Fruit fly (Drosophila melanogaster) whole organism, embryonic: ENCODE results near the gene Mdh1.

Source experiments
- C15 ChIP-seq: fragments of 200-800 bp; sonication (Bioruptor generic); IDR thresholded peaks from 3 replicates; pipeline ENCODE4 v1.3.6; 2022; ENCODE audit warnings: missing biosample characterization, missing genetic modification characterization
- CG10543 ChIP-seq: fragments of 200-800 bp; sonication (Bioruptor generic); optimal IDR thresholded peaks from 3 replicates; lab custom pipeline; 2017; ENCODE audit warnings: missing biosample characterization, mild to moderate bottlenecking, missing genetic modification characterization, moderate library complexity
- CG12071 ChIP-seq: fragments of 200-800 bp; sonication (Bioruptor generic); optimal IDR thresholded peaks from 3 replicates; lab custom pipeline; 2018; ENCODE audit warnings: missing biosample characterization, mild to moderate bottlenecking, missing genetic modification characterization
- CG12104 ChIP-seq: fragments of 200-800 bp; sonication (Bioruptor generic); optimal IDR thresholded peaks from 3 replicates; lab custom pipeline; 2016; ENCODE audit warnings: missing biosample characterization, missing genetic modification characterization
- CG1233 ChIP-seq: fragments of 200-800 bp; sonication (Bioruptor generic); optimal IDR thresholded peaks from 4 replicates; lab custom pipeline; 2018; ENCODE audit warnings: missing biosample characterization, mild to moderate bottlenecking, missing genetic modification characterization
- CG12769 ChIP-seq: fragments of 200-800 bp; sonication (Bioruptor generic); optimal IDR thresholded peaks from 2 replicates; lab custom pipeline; 2019; ENCODE audit warnings: missing biosample characterization, mild to moderate bottlenecking, missing genetic modification characterization, moderate library complexity
- CG13123 ChIP-seq: fragments of 200-800 bp; sonication (Bioruptor generic); optimal IDR thresholded peaks from 2 replicates; lab custom pipeline; 2016; ENCODE audit warnings: missing biosample characterization, missing genetic modification characterization
- CG13424 ChIP-seq: fragments of 200-800 bp; sonication (Bioruptor generic); optimal IDR thresholded peaks from 2 replicates; lab custom pipeline; 2019; ENCODE audit warnings: missing biosample characterization, mild to moderate bottlenecking, missing genetic modification characterization, moderate library complexity
- CG13894 ChIP-seq: fragments of 200-800 bp; sonication (Bioruptor generic); optimal IDR thresholded peaks from 3 replicates; lab custom pipeline; 2018; ENCODE audit warnings: missing biosample characterization, mild to moderate bottlenecking, missing genetic modification characterization, moderate library complexity
- CG14441 ChIP-seq: fragments of 200-800 bp; sonication (Bioruptor generic); IDR thresholded peaks from 2 replicates; pipeline ENCODE4 v1.3.6; 2022; ENCODE audit warnings: missing biosample characterization, missing genetic modification characterization
- CG1603 ChIP-seq: fragments of 200-800 bp; sonication (Bioruptor generic); optimal IDR thresholded peaks from 2 replicates; lab custom pipeline; 2019; ENCODE audit warnings: missing biosample characterization, mild to moderate bottlenecking, missing genetic modification characterization, moderate library complexity
- CG17328 ChIP-seq: fragments of 200-800 bp; sonication (Bioruptor generic); IDR thresholded peaks from 2 replicates; pipeline ENCODE4 v1.3.6; 2022; ENCODE audit warnings: missing biosample characterization, missing genetic modification characterization
- CG17612 ChIP-seq: fragments of 200-800 bp; sonication (Bioruptor generic); IDR thresholded peaks from 2 replicates; pipeline ENCODE4 v1.3.6; 2022; ENCODE audit warnings: missing biosample characterization, missing genetic modification characterization
- CG2678 ChIP-seq: fragments of 200-800 bp; sonication (Bioruptor generic); optimal IDR thresholded peaks from 3 replicates; lab custom pipeline; 2019; ENCODE audit warnings: missing biosample characterization, mild to moderate bottlenecking, missing genetic modification characterization, moderate library complexity
- CG2875 ChIP-seq: fragments of 200-800 bp; sonication (Bioruptor generic); optimal IDR thresholded peaks from 2 replicates; lab custom pipeline; 2017; ENCODE audit warnings: missing biosample characterization, mild to moderate bottlenecking, missing genetic modification characterization, missing genetic modification reagents
- CG34376 ChIP-seq: fragments of 200-800 bp; sonication (Bioruptor generic); optimal IDR thresholded peaks from 2 replicates; lab custom pipeline; 2018; ENCODE audit warnings: missing biosample characterization, mild to moderate bottlenecking, missing genetic modification characterization
- CG3995 ChIP-seq: fragments of 200-800 bp; sonication (Bioruptor generic); optimal IDR thresholded peaks from 3 replicates; lab custom pipeline; 2016; ENCODE audit warnings: missing biosample characterization, missing genetic modification characterization
- CG43689 ChIP-seq: fragments of 200-800 bp; sonication (Bioruptor generic); IDR thresholded peaks from 2 replicates; pipeline ENCODE4 v1.3.6; 2022; ENCODE audit warnings: missing biosample characterization, missing genetic modification characterization
- CG4820 ChIP-seq: fragments of 200-800 bp; sonication (Bioruptor generic); optimal IDR thresholded peaks from 3 replicates; lab custom pipeline; 2016; ENCODE audit warnings: missing biosample characterization, missing genetic modification characterization
- CG6765 ChIP-seq: fragments of 200-800 bp; sonication (Bioruptor generic); optimal IDR thresholded peaks from 3 replicates; lab custom pipeline; 2017; ENCODE audit warnings: missing biosample characterization, mild to moderate bottlenecking, missing genetic modification characterization
- CG6854 ChIP-seq: fragments of 200-800 bp; sonication (Bioruptor generic); optimal IDR thresholded peaks from 3 replicates; lab custom pipeline; 2017; ENCODE audit warnings: missing biosample characterization, mild to moderate bottlenecking, missing genetic modification characterization
- CG7372 ChIP-seq: fragments of 200-800 bp; sonication (Bioruptor generic); IDR thresholded peaks from 2 replicates; pipeline ENCODE4 v1.3.6; 2022; ENCODE audit warnings: missing biosample characterization, missing genetic modification characterization
- CG7745 ChIP-seq: fragments of 200-800 bp; sonication (Bioruptor generic); optimal IDR thresholded peaks from 2 replicates; lab custom pipeline; 2018; ENCODE audit warnings: missing biosample characterization, mild to moderate bottlenecking, missing genetic modification characterization, moderate library complexity
- CG8478 ChIP-seq: fragments of >200 bp; optimal IDR thresholded peaks from 2 replicates; lab custom pipeline; 2018
- CG9437 ChIP-seq: fragments of 200-800 bp; sonication (Bioruptor generic); optimal IDR thresholded peaks from 2 replicates; lab custom pipeline; 2018; ENCODE audit warnings: missing biosample characterization, mild to moderate bottlenecking, missing genetic modification characterization
- CG9876 ChIP-seq: fragments of 200-800 bp; sonication (Bioruptor generic); optimal IDR thresholded peaks from 2 replicates; lab custom pipeline; 2016; ENCODE audit warnings: missing biosample characterization, missing genetic modification characterization
- Dad ChIP-seq: fragments of 200-800 bp; sonication (Bioruptor generic); optimal IDR thresholded peaks from 3 replicates; lab custom pipeline; 2016; ENCODE audit warnings: missing biosample characterization, missing genetic modification characterization
- Dbx ChIP-seq: fragments of 200-800 bp; sonication (Bioruptor generic); IDR thresholded peaks from 3 replicates; pipeline ENCODE4 v1.3.6; 2022; ENCODE audit warnings: missing biosample characterization, missing genetic modification characterization
- E2f2 ChIP-seq: fragments of 200-800 bp; sonication (Bioruptor generic); IDR thresholded peaks from 2 replicates; pipeline ENCODE4 v1.3.6; 2022; ENCODE audit warnings: missing biosample characterization, missing genetic modification characterization
- Hand ChIP-seq: fragments of 200-800 bp; sonication (Bioruptor generic); optimal IDR thresholded peaks from 2 replicates; lab custom pipeline; 2017; ENCODE audit warnings: mild to moderate bottlenecking, missing biosample characterization, missing genetic modification reagents, missing genetic modification characterization
- Nf-YA ChIP-seq: fragments of 200-800 bp; sonication (Bioruptor generic); IDR thresholded peaks from 2 replicates; pipeline ENCODE4 v1.3.6; 2022; ENCODE audit warnings: missing biosample characterization, missing genetic modification characterization
- Nf-YC ChIP-seq: fragments of 200-800 bp; optimal IDR thresholded peaks from 3 replicates; lab custom pipeline; 2019; ENCODE audit warnings: missing biosample characterization, mild to moderate bottlenecking, missing genetic modification characterization, moderate library complexity
- Poxn ChIP-seq: fragments of 200-800 bp; sonication (Bioruptor generic); IDR thresholded peaks from 2 replicates; pipeline ENCODE4 v1.3.6; 2022; ENCODE audit warnings: missing biosample characterization, missing genetic modification characterization
- Side ChIP-seq: fragments of 200-800 bp; sonication (Bioruptor generic); optimal IDR thresholded peaks from 2 replicates; lab custom pipeline; 2016; ENCODE audit warnings: missing biosample characterization, missing genetic modification characterization
- Taf1 ChIP-seq: fragments of 200-800 bp; sonication (Bioruptor generic); IDR thresholded peaks from 2 replicates; pipeline ENCODE4 v1.3.6; 2022; ENCODE audit warnings: missing biosample characterization, missing genetic modification characterization
- cato ChIP-seq: fragments of 200-800 bp; sonication (Bioruptor generic); optimal IDR thresholded peaks from 2 replicates; lab custom pipeline; 2016; ENCODE audit warnings: missing biosample characterization, missing genetic modification characterization, borderline replicate concordance
- dm ChIP-seq: fragments of 200-800 bp; sonication (Bioruptor generic); optimal IDR thresholded peaks from 3 replicates; lab custom pipeline; 2016; ENCODE audit warnings: missing biosample characterization, missing genetic modification characterization
- fru ChIP-seq: fragments of >200 bp; optimal IDR thresholded peaks from 2 replicates; lab custom pipeline; 2017
- gcm2 ChIP-seq: fragments of 200-800 bp; sonication (Bioruptor generic); optimal IDR thresholded peaks from 2 replicates; lab custom pipeline; 2016; ENCODE audit warnings: missing biosample characterization, missing genetic modification characterization
- gfzf ChIP-seq: fragments of 200-800 bp; sonication (Bioruptor generic); optimal IDR thresholded peaks from 2 replicates; lab custom pipeline; 2016; ENCODE audit warnings: missing biosample characterization, mild to moderate bottlenecking, missing genetic modification characterization, moderate library complexity
- grau ChIP-seq: fragments of 200-800 bp; optimal IDR thresholded peaks from 3 replicates; lab custom pipeline; 2019; ENCODE audit warnings: missing biosample characterization, mild to moderate bottlenecking, missing genetic modification characterization, moderate library complexity
- gt ChIP-seq: fragments of 200-800 bp; sonication (Bioruptor generic); IDR thresholded peaks from 2 replicates; pipeline ENCODE4 v1.3.6; 2022; ENCODE audit warnings: missing biosample characterization, missing genetic modification characterization
- hkb ChIP-seq, 2 experiments: fragments of 200-800 bp in 1 of 2; fragments of >200 bp in 1 of 2; sonication (Bioruptor generic) in 1 of 2; IDR thresholded peaks in 1 of 2; optimal IDR thresholded peaks in 1 of 2; 2 replicates each; pipeline versions ENCODE4 v1.3.6 to Lab custom; 2017 to 2022; ENCODE audit warnings: missing biosample characterization in 1 of 2, missing genetic modification characterization in 1 of 2
- insv ChIP-seq, 2 experiments: fragments of 200-800 bp; sonication (Bioruptor generic); optimal IDR thresholded peaks; 3 replicates each; lab custom pipeline; 2016 to 2018; ENCODE audit warnings: missing biosample characterization in 2 of 2, missing genetic modification characterization in 2 of 2
- kay ChIP-seq: fragments of 200-800 bp; sonication (Bioruptor generic); optimal IDR thresholded peaks from 2 replicates; lab custom pipeline; 2016; ENCODE audit warnings: missing biosample characterization, missing genetic modification characterization
- knrl ChIP-seq: fragments of 200-800 bp; sonication (Bioruptor generic); IDR thresholded peaks from 3 replicates; pipeline ENCODE4 v1.3.6; 2022; ENCODE audit warnings: missing biosample characterization, missing genetic modification characterization; ENCODE audit not compliant: partially characterized antibody
- lbe ChIP-seq: fragments of 200-800 bp; sonication (Bioruptor generic); optimal IDR thresholded peaks from 2 replicates; lab custom pipeline; 2016; ENCODE audit warnings: missing biosample characterization, mild to moderate bottlenecking, missing genetic modification characterization
- onecut ChIP-seq: fragments of 200-800 bp; sonication (Bioruptor generic); IDR thresholded peaks from 2 replicates; pipeline ENCODE4 v1.3.6; 2022; ENCODE audit warnings: missing biosample characterization, missing genetic modification characterization
- peb ChIP-seq: fragments of 200-800 bp; sonication (Bioruptor generic); IDR thresholded peaks from 2 replicates; pipeline ENCODE4 v1.3.6; 2022; ENCODE audit warnings: missing biosample characterization, missing genetic modification characterization
- row ChIP-seq: fragments of 200-800 bp; sonication (Bioruptor generic); IDR thresholded peaks from 3 replicates; pipeline ENCODE4 v1.3.6; 2022; ENCODE audit warnings: missing biosample characterization, missing genetic modification characterization
- sd ChIP-seq: fragments of 200-800 bp; sonication (Bioruptor generic); optimal IDR thresholded peaks from 3 replicates; lab custom pipeline; 2018; ENCODE audit warnings: missing biosample characterization, mild to moderate bottlenecking, missing genetic modification characterization, moderate library complexity
- vvl ChIP-seq: fragments of 200-800 bp; sonication (Bioruptor generic); IDR thresholded peaks from 2 replicates; pipeline ENCODE4 v1.3.6; 2022; ENCODE audit warnings: missing biosample characterization, missing genetic modification characterization

Gene Mdh1

DNA sequence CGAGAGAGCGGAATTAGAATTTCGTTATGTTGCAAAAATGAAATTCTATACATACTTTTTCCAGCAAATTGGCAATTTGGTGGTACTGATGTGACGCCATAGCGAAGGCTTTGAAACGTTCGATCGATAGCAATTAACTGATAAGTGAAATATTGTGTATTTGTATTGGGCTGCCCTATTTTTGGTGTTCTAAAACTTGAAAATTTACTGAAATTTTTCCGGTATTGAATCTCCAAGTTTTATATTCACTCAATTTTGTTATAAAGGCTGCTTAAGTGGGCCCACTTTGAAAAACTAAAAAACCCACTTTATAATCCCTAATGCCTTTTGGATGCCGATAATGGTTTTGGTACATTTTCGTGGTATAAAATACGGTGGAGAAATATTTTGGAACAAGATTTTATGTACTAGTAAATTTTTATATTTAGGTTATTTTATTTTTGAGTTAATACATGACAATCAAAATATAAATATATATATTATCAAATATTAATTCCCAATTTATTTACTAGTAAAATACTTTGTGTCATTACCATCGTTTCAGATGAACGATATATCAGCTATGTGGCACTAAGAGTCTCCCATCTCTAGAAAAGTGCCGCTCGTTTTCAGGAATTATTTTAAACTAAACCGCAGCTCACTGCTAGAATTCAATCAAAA is 33.6 kb downstream of the Mdh1 start, which contains the start of the genes Cand1 and pim (continued):
- TF ChIP-seq cato (GFP tag; lab: Kevin White, UChicago) (no peak), CG13894 (tag; lab: Kevin White, UChicago) (no peak), Dbx (GFP tag; lab: Robert Waterston, UW) (no peak), CG8478 (no peak), CG10543 (GFP tag; lab: Kevin White, UChicago) (no peak), gfzf (GFP tag; lab: Kevin White, UChicago) (peak; percentile 78), peb (GFP tag; lab: Robert Waterston, UW) (no peak), CG2875 (GFP tag; lab: Kevin White, UChicago) (no peak), CG34376 (GFP tag; lab: Kevin White, UChicago) (no peak), CG9876 (GFP tag; lab: Kevin White, UChicago) (no peak), Hand (GFP tag; lab: Kevin White, UChicago) (no peak), CG12071 (no peak), CG1233 (GFP tag; lab: Kevin White, UChicago) (no peak), CG14441 (no peak), CG1603 (tag; lab: Kevin White, UChicago) (peak; percentile 91), CG6854 (GFP tag; lab: Kevin White, UChicago) (no peak), CG13424 (tag; lab: Kevin White, UChicago) (peak; percentile 43), gcm2 (GFP tag; lab: Kevin White, UChicago) (no peak), CG3995 (GFP tag; lab: Kevin White, UChicago) (no peak), CG12104 (GFP tag; lab: Kevin White, UChicago) (no peak), CG12769 (tag; lab: Kevin White, UChicago) (no peak), Poxn (GFP tag; lab: Robert Waterston, UW) (no peak), hkb (optimal IDR thresholded peaks at IDR 0.05; lab: Kevin White, UChicago) (no peak), hkb (GFP tag; IDR thresholded peaks at IDR 0.05; lab: Robert Waterston, UW) (no peak), C15 (GFP tag; lab: Robert Waterston, UW) (no peak), CG17328 (no peak), Dad (GFP tag; lab: Kevin White, UChicago) (no peak), vvl (GFP tag; lab: Robert Waterston, UW) (no peak), gt (GFP tag; lab: Robert Waterston, UW) (no peak), insv (GFP tag; optimal IDR thresholded peaks at IDR 0.05; lab: Kevin White, UChicago) (no peak), kay (no peak), Nf-YC (peak; percentile 65), grau (tag; lab: Kevin White, UChicago) (peak; percentile 26), Side (GFP tag; lab: Kevin White, UChicago) (no peak), onecut (GFP tag; lab: Robert Waterston, UW) (no peak), CG17612 (GFP tag; lab: Robert Waterston, UW) (no peak), knrl (GFP tag; lab: Robert Waterston, UW) (peak; percentile 75), CG6765 (GFP tag; lab: Kevin White, UChicago) (no peak), CG2678 (tag; lab: Kevin White, UChicago) (no peak), CG4820 (no peak), fru (lab: Kevin White, UChicago) (no peak), Taf1 (no peak), dm (GFP tag; lab: Kevin White, UChicago) (no peak), lbe (GFP tag; lab: Kevin White, UChicago) (no peak), CG7372 (GFP tag; lab: Robert Waterston, UW) (no peak), row (GFP tag; lab: Robert Waterston, UW) (peak; percentile 78), sd (tag; lab: Kevin White, UChicago) (peak; percentile 50), E2f2 (GFP tag; lab: Robert Waterston, UW) (peak; percentile 83), CG43689 (GFP tag; lab: Robert Waterston, UW) (no peak), Nf-YA (GFP tag; lab: Robert Waterston, UW) (no peak), CG9437 (GFP tag; lab: Kevin White, UChicago) (no peak), CG13123 (GFP tag; lab: Kevin White, UChicago) (no peak), CG7745 (no peak)
